Worm (Caenorhabditis elegans): ENCODE results near the gene swt-4.

Gene swt-4

ce11 chrIII:10658394-10658793 lies 29.5 kb upstream of the swt-4 start:
- peak; percentile 64 for TF ChIP-seq aha-1 (tag)
- TF ChIP-seq dmd-6 (GFP tag; IDR thresholded peaks at IDR 0.05), result no peak

- TF ChIP-seq aha-1 (tag), result peak; percentile 75
- peak in 1 of 2 experiments; percentile 7 for TF ChIP-seq unc-62 (GFP tag; optimal IDR thresholded peaks at IDR 0.05 in 1 of 2)
- TF ChIP-seq unc-62 (tag; optimal IDR thresholded peaks at IDR 0.05), result no peak
- TF ChIP-seq hmg-1.1 (GFP tag; IDR thresholded peaks at IDR 0.05), result 0 out of 2 replicates have a peak, but pooled peaks have one; percentile 18
- no peak for TF ChIP-seq T26A8.4 (GFP tag; IDR thresholded peaks at IDR 0.05)
These were observed 28.7 kb upstream of the swt-4 start for ce11 chrIII:10657661-10658060.

ce11 chrIII:10656069-10656468 lies 27.1 kb upstream of the swt-4 start:
- peak; percentile 5 for TF ChIP-seq dpl-1 (GFP tag; optimal IDR thresholded peaks at IDR 0.05)
- peak; percentile 39 for TF ChIP-seq dve-1 (tag; optimal IDR thresholded peaks at IDR 0.05; ENCODE audit: insufficient read depth)
- no peak for TF ChIP-seq vab-7 (GFP tag; IDR thresholded peaks at IDR 0.05)
- peak; percentile 57 for TF ChIP-seq pqm-1 (tag; optimal IDR thresholded peaks at IDR 0.05)
- TF ChIP-seq lir-3 (tag; optimal IDR thresholded peaks at IDR 0.05), result no peak
- no peak for TF ChIP-seq daf-16 (GFP tag; optimal IDR thresholded peaks at IDR 0.05)
- TF ChIP-seq daf-16 (tag; optimal IDR thresholded peaks at IDR 0.05), result peak; percentile 37
- peak; percentile 46; the same call in 1 of the 2 replicates for TF ChIP-seq dmd-6 (GFP tag; IDR thresholded peaks at IDR 0.05)
- TF ChIP-seq nhr-28 (tag; optimal IDR thresholded peaks at IDR 0.05), result peak; percentile 26

- TF ChIP-seq F26F4.8 (GFP tag; conservative IDR thresholded peaks at IDR 0.05) (no peak), F37D6.2 (tag; optimal IDR thresholded peaks at IDR 0.05) (no peak), pqm-1 (tag; optimal IDR thresholded peaks at IDR 0.05) (no peak), nhr-77 (tag; optimal IDR thresholded peaks at IDR 0.05) (no peak), Y5F2A.4 (GFP tag; optimal IDR thresholded peaks at IDR 0.05) (no peak), fos-1 (tag; optimal IDR thresholded peaks at IDR 0.05) (no peak), nhr-237 (tag; optimal IDR thresholded peaks at IDR 0.05) (no peak), tra-1 (GFP tag; IDR thresholded peaks at IDR 0.05) (no peak), lim-7 (GFP tag; IDR thresholded peaks at IDR 0.05) (no peak), mdt-29 (GFP tag; IDR thresholded peaks at IDR 0.05) (no peak), ctbp-1 (GFP tag; IDR thresholded peaks at IDR 0.05) (no peak), lin-13 (GFP tag; optimal IDR thresholded peaks at IDR 0.05) (no peak), ceh-28 (tag; optimal IDR thresholded peaks at IDR 0.05) (no peak), zip-11 (GFP tag; IDR thresholded peaks at IDR 0.05) (no peak), nhr-42 (GFP tag; IDR thresholded peaks at IDR 0.05) (no peak)
These were observed 25.8 kb upstream of the swt-4 start, which contains the start of gene cnt-2 for ce11 chrIII:10654718-10655117. Gene cnt-2 (plus strand): TSS chrIII:10655018.

ce11 chrIII:10653479-10653878 lies 24.5 kb upstream of the swt-4 start:
- no peak for TF ChIP-seq F37D6.2 (tag; optimal IDR thresholded peaks at IDR 0.05)
- TF ChIP-seq dmd-9 (GFP tag; IDR thresholded peaks at IDR 0.05), result no peak
- no peak for TF ChIP-seq F26F4.8 (GFP tag; conservative IDR thresholded peaks at IDR 0.05)
- TF ChIP-seq ceh-62 (tag; optimal IDR thresholded peaks at IDR 0.05), result no peak
- TF ChIP-seq daf-8 (GFP tag; IDR thresholded peaks at IDR 0.05), result no peak
- peak; percentile 84 for TF ChIP-seq aha-1 (tag)
- no peak for TF ChIP-seq attf-4 (tag; optimal IDR thresholded peaks at IDR 0.05)

- no peak for TF ChIP-seq zip-11 (GFP tag; IDR thresholded peaks at IDR 0.05)
These were observed 23.9 kb upstream of the swt-4 start for ce11 chrIII:10652833-10653232.

- TF ChIP-seq unc-62 (GFP tag; optimal IDR thresholded peaks at IDR 0.05 in 1 of 2) (peak in 1 of 2 experiments; percentile 94), unc-62 (tag; optimal IDR thresholded peaks at IDR 0.05) (no peak), unc-130 (GFP tag; optimal IDR thresholded peaks at IDR 0.05) (no peak), nhr-6 (tag; optimal IDR thresholded peaks at IDR 0.05) (peak; percentile 24), ZK337.2 (GFP tag; IDR thresholded peaks at IDR 0.05) (no peak), R02D3.7 (tag; optimal IDR thresholded peaks at IDR 0.05) (no peak), lin-1 (GFP tag; IDR thresholded peaks at IDR 0.05) (no peak), mxl-3 (GFP tag; optimal IDR thresholded peaks at IDR 0.05) (no peak), dmd-8 (GFP tag; IDR thresholded peaks at IDR 0.05) (no peak), tra-1 (GFP tag; IDR thresholded peaks at IDR 0.05) (no peak), lsy-2 (tag; optimal IDR thresholded peaks at IDR 0.05) (peak in 1 of 2 experiments; percentile 60), skn-1 (tag; optimal IDR thresholded peaks at IDR 0.05) (no peak), hlh-30 (tag; optimal IDR thresholded peaks at IDR 0.05; ENCODE audit: insufficient read depth) (peak; percentile 68), lim-7 (GFP tag; IDR thresholded peaks at IDR 0.05) (no peak), rbr-2 (tag; optimal IDR thresholded peaks at IDR 0.05) (peak; percentile 17), dpl-1 (GFP tag; optimal IDR thresholded peaks at IDR 0.05) (peak; percentile 21)
These were observed 22.7 kb upstream of the swt-4 start for ce11 chrIII:10651634-10652033.

Data from whole organism, L4 larva.